Worm (Caenorhabditis elegans) whole organism, young adult: ENCODE results near the gene gpx-7.

Experiments used
- B0035.1 ChIP-seq: sonication (generic microtip); optimal IDR thresholded peaks from 2 replicates; lab custom pipeline; 2016; ENCODE audit warnings: missing genetic modification characterization, mild to moderate bottlenecking, missing compliant biosample characterization, missing genotype, missing genetic modification reagents
- B0336.3 ChIP-seq: fragments of 200-800 bp; sonication (Bioruptor generic); IDR thresholded peaks from 2 replicates; pipeline ENCODE4 v1.3.6; 2022; ENCODE audit warnings: missing genetic modification characterization, missing compliant biosample characterization
- D2030.7 ChIP-seq: fragments of 200-800 bp; sonication (Bioruptor generic); IDR thresholded peaks from 2 replicates; pipeline ENCODE4 v1.3.6; 2022; ENCODE audit warnings: missing genetic modification reagents, missing genetic modification characterization, missing compliant biosample characterization
- F49E8.2 ChIP-seq: sonication (generic microtip); optimal IDR thresholded peaks from 3 replicates; lab custom pipeline; 2017; ENCODE audit warnings: missing genetic modification characterization, mild to moderate bottlenecking, missing compliant biosample characterization, antibody characterized with exemption, moderate library complexity; ENCODE audit not compliant: insufficient read depth
- K12H6.12 ChIP-seq: fragments of 200-800 bp; sonication (Bioruptor generic); optimal IDR thresholded peaks from 2 replicates; lab custom pipeline; 2018; ENCODE audit warnings: mild to moderate bottlenecking, missing genetic modification characterization, missing compliant biosample characterization
- T07F8.4 ChIP-seq: sonication (generic microtip); optimal IDR thresholded peaks from 2 replicates; lab custom pipeline; 2016; ENCODE audit warnings: mild to moderate bottlenecking, missing genetic modification characterization, moderate library complexity, missing compliant biosample characterization
- Y67H2A.10 ChIP-seq: fragments of 200-800 bp; sonication (Bioruptor generic); conservative IDR thresholded peaks from 2 replicates; pipeline ENCODE4 v1.3.6; 2022; ENCODE audit warnings: missing genetic modification reagents, missing genetic modification characterization, missing compliant biosample characterization
- ZK185.1 ChIP-seq: sonication (generic microtip); optimal IDR thresholded peaks from 2 replicates; lab custom pipeline; 2016; ENCODE audit warnings: mild to moderate bottlenecking, missing genetic modification characterization, missing compliant biosample characterization; ENCODE audit not compliant: poor library complexity, severe bottlenecking
- ama-1 ChIP-seq, 3 experiments: fragments of 150-350 bp in 1 of 3; sonication (generic microtip) in 2 of 3; optimal IDR thresholded peaks; 2 replicates each; lab custom pipeline; 2014 to 2018; ENCODE audit warnings: missing biosample characterization in 2 of 3, missing genetic modification characterization in 2 of 3, missing genetic modification reagents in 2 of 3
- aptf-3 ChIP-seq: fragments of 200-800 bp; sonication (Bioruptor generic); IDR thresholded peaks from 2 replicates; pipeline ENCODE4 v1.3.6; 2022; ENCODE audit warnings: missing genetic modification characterization, missing compliant biosample characterization
- attf-5 ChIP-seq: fragments of 200-800 bp; sonication (Bioruptor generic); optimal IDR thresholded peaks from 2 replicates; lab custom pipeline; 2018; ENCODE audit warnings: mild to moderate bottlenecking, missing genetic modification characterization, missing compliant biosample characterization
- cebp-1 ChIP-seq, 2 experiments: fragments of 200-800 bp in 1 of 2; sonication (Bioruptor generic) in 1 of 2; sonication (generic microtip) in 1 of 2; IDR thresholded peaks in 1 of 2; optimal IDR thresholded peaks in 1 of 2; 2 replicates each; pipeline versions ENCODE4 v1.3.6 to Lab custom; 2017 to 2022; ENCODE audit warnings: missing compliant biosample characterization in 2 of 2, missing genetic modification characterization in 2 of 2, mild to moderate bottlenecking in 1 of 2, missing genetic modification reagents in 1 of 2, moderate library complexity in 1 of 2
- ceh-27 ChIP-seq: fragments of 200-800 bp; sonication (Bioruptor generic); optimal IDR thresholded peaks from 2 replicates; lab custom pipeline; 2018; ENCODE audit warnings: mild to moderate bottlenecking, missing genetic modification characterization, moderate library complexity, missing compliant biosample characterization
- ceh-58 ChIP-seq: fragments of 200-800 bp; sonication (Bioruptor generic); IDR thresholded peaks from 2 replicates; pipeline ENCODE4 v1.3.6; 2022; ENCODE audit warnings: missing genetic modification characterization, missing compliant biosample characterization
- die-1 ChIP-seq: sonication (generic microtip); optimal IDR thresholded peaks from 2 replicates; lab custom pipeline; 2016; ENCODE audit warnings: missing genotype, mild to moderate bottlenecking, missing genetic modification characterization, missing compliant biosample characterization
- dox-1 ChIP-seq: fragments of 200-800 bp; sonication (Bioruptor generic); IDR thresholded peaks from 2 replicates; pipeline ENCODE4 v1.3.6; 2022; ENCODE audit warnings: missing genetic modification reagents, missing genetic modification characterization, missing compliant biosample characterization
- ekl-4 ChIP-seq: fragments of 200-800 bp; sonication (Bioruptor generic); IDR thresholded peaks from 2 replicates; pipeline ENCODE4 v1.3.6; 2022; ENCODE audit warnings: missing genetic modification reagents, missing genetic modification characterization, missing compliant biosample characterization
- ets-4 ChIP-seq: fragments of 200-800 bp; sonication (Bioruptor generic); optimal IDR thresholded peaks from 2 replicates; lab custom pipeline; 2018; ENCODE audit warnings: mild to moderate bottlenecking, missing genetic modification characterization, missing compliant biosample characterization
- gei-17 ChIP-seq: fragments of 200-800 bp; sonication (Bioruptor generic); optimal IDR thresholded peaks from 2 replicates; lab custom pipeline; 2018; ENCODE audit warnings: mild to moderate bottlenecking, missing genetic modification characterization, missing compliant biosample characterization
- hlh-26 ChIP-seq: fragments of 200-800 bp; sonication (Bioruptor generic); conservative IDR thresholded peaks from 2 replicates; pipeline ENCODE4 v1.3.6; 2022; ENCODE audit warnings: missing genetic modification reagents, missing genetic modification characterization, missing compliant biosample characterization
- hmg-1.2 ChIP-seq: fragments of 200-800 bp; sonication (Bioruptor generic); IDR thresholded peaks from 2 replicates; pipeline ENCODE4 v1.3.6; 2022; ENCODE audit warnings: missing genetic modification reagents, missing genetic modification characterization, missing compliant biosample characterization
- let-607 ChIP-seq, 2 experiments: fragments of 200-800 bp in 1 of 2; sonication (Bioruptor generic) in 1 of 2; sonication (generic microtip) in 1 of 2; optimal IDR thresholded peaks; 2 replicates each; lab custom pipeline; 2016 to 2018; ENCODE audit warnings: mild to moderate bottlenecking in 2 of 2, missing compliant biosample characterization in 2 of 2, missing genetic modification characterization in 2 of 2, moderate library complexity in 2 of 2, missing genotype in 1 of 2
- lin-35 ChIP-seq, 3 experiments: fragments of 150-350 bp in 2 of 3; sonication (generic microtip) in 1 of 3; optimal IDR thresholded peaks; 2 replicates each; lab custom pipeline; 2014 to 2018; ENCODE audit warnings: missing biosample characterization in 3 of 3, missing genetic modification characterization in 3 of 3, missing genetic modification reagents in 3 of 3
- lin-40 ChIP-seq: sonication (generic microtip); optimal IDR thresholded peaks from 2 replicates; lab custom pipeline; 2016; ENCODE audit warnings: missing genetic modification characterization, mild to moderate bottlenecking, missing compliant biosample characterization, missing genotype, missing genetic modification reagents
- lsy-27 ChIP-seq: sonication (generic microtip); optimal IDR thresholded peaks from 2 replicates; lab custom pipeline; 2017; ENCODE audit warnings: missing genetic modification characterization, mild to moderate bottlenecking, missing compliant biosample characterization, antibody characterized with exemption, missing genotype, borderline replicate concordance; ENCODE audit not compliant: insufficient read depth
- madf-10 ChIP-seq: sonication (generic microtip); optimal IDR thresholded peaks from 2 replicates; lab custom pipeline; 2016; ENCODE audit warnings: mild to moderate bottlenecking, missing genetic modification characterization, missing compliant biosample characterization
- madf-6 ChIP-seq: fragments of 200-800 bp; sonication (Bioruptor generic); IDR thresholded peaks from 2 replicates; pipeline ENCODE4 v1.3.6; 2022; ENCODE audit warnings: missing genetic modification reagents, missing genetic modification characterization, missing compliant biosample characterization
- nhr-179 ChIP-seq: sonication (generic microtip); optimal IDR thresholded peaks from 2 replicates; lab custom pipeline; 2016; ENCODE audit warnings: mild to moderate bottlenecking, missing genetic modification characterization, missing compliant biosample characterization
- nhr-80 ChIP-seq: sonication (generic microtip); optimal IDR thresholded peaks from 2 replicates; lab custom pipeline; 2016; ENCODE audit warnings: missing genetic modification characterization, missing compliant biosample characterization
- pbrm-1 ChIP-seq: fragments of 200-800 bp; sonication (Bioruptor generic); IDR thresholded peaks from 2 replicates; pipeline ENCODE4 v1.3.6; 2022; ENCODE audit warnings: missing genetic modification reagents, missing genetic modification characterization, missing compliant biosample characterization
- rcor-1 ChIP-seq: fragments of 200-800 bp; sonication (Bioruptor generic); IDR thresholded peaks from 2 replicates; pipeline ENCODE4 v1.3.6; 2022; ENCODE audit warnings: missing genetic modification reagents, missing genetic modification characterization, missing compliant biosample characterization
- repo-1 ChIP-seq: sonication (generic microtip); optimal IDR thresholded peaks from 2 replicates; lab custom pipeline; 2017; ENCODE audit warnings: mild to moderate bottlenecking, missing genetic modification characterization, missing compliant biosample characterization
- sptf-2 ChIP-seq: fragments of 200-800 bp; sonication (Bioruptor generic); optimal IDR thresholded peaks from 2 replicates; lab custom pipeline; 2018; ENCODE audit warnings: mild to moderate bottlenecking, missing genetic modification characterization, missing compliant biosample characterization
- tbp1 ChIP-seq: fragments of 200-800 bp; sonication (Bioruptor generic); optimal IDR thresholded peaks from 2 replicates; lab custom pipeline; 2018; ENCODE audit warnings: mild to moderate bottlenecking, missing genetic modification characterization, missing compliant biosample characterization
- tlf-1 ChIP-seq: fragments of 200-800 bp; sonication (Bioruptor generic); optimal IDR thresholded peaks from 2 replicates; lab custom pipeline; 2018; ENCODE audit warnings: mild to moderate bottlenecking, missing genetic modification characterization, missing compliant biosample characterization
- ztf-22 ChIP-seq: fragments of 200-800 bp; sonication (Bioruptor generic); optimal IDR thresholded peaks from 2 replicates; lab custom pipeline; 2018; ENCODE audit warnings: mild to moderate bottlenecking, missing genetic modification characterization, moderate library complexity, missing compliant biosample characterization
- ztf-6 ChIP-seq: fragments of 200-800 bp; sonication (Bioruptor generic); IDR thresholded peaks from 2 replicates; pipeline ENCODE4 v1.3.6; 2022; ENCODE audit warnings: missing genetic modification reagents, missing genetic modification characterization, missing compliant biosample characterization

Gene gpx-7

ce11 chrX:7791802-7792201, 7.8 kb downstream of the gpx-7 start (continued):
- peak; percentile 27 for TF ChIP-seq K12H6.12

DNA sequence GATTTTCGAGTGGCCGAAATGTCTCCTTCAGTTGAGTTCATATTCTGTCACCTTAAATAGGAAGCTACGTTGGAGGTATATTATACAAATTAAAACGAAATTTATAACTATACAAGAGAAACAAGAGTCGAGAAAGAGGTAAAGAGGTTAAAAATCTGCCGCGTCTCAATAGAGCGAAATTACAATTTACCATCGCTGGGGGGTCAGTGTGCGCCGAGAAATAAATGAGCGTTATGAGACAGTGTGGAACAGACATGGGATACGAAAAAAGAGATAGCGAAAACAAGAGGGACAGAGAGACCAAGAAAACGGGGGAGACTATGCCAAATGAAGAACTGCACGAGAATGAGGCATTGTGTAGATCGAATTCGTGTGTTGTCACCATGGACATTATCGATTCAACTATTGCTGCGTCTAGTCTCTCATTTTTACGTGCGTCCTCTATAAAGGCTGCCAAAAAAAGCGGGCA, 11.7 kb downstream of the gpx-7 start, which contains the start of gene ZK154.5:
TSS of gene ZK154.5 (minus strand) at position 51 of the 469 bp plus-strand sequence.
- TF ChIP-seq gei-17 (GFP tag; lab: Kevin White, UChicago) (peak; percentile 48), ceh-27 (GFP tag; lab: Kevin White, UChicago) (peak; percentile 31), nhr-80 (tag; lab: Kevin White, UChicago) (peak; percentile 55), lin-40 (tag; lab: Kevin White, UChicago) (no peak), hmg-1.2 (GFP tag; lab: Robert Waterston, UW) (peak; percentile 89), rcor-1 (GFP tag; lab: Robert Waterston, UW) (0 out of 2 replicates have a peak, but pooled peaks have one; percentile 16), let-607 (tag; optimal IDR thresholded peaks at IDR 0.05; lab: Kevin White, UChicago) (peak; percentile 40 to 54), cebp-1 (GFP tag; IDR thresholded peaks at IDR 0.05; lab: Robert Waterston, UW) (no peak), cebp-1 (tag; optimal IDR thresholded peaks at IDR 0.05; lab: Kevin White, UChicago) (peak; percentile 63), dox-1 (GFP tag; lab: Robert Waterston, UW) (peak; percentile 57; the same call in 1 of the 2 replicates), pbrm-1 (GFP tag; lab: Robert Waterston, UW) (no peak), B0035.1 (tag; lab: Kevin White, UChicago) (no peak), lsy-27 (tag; lab: Kevin White, UChicago) (no peak), tbp1 (GFP tag; lab: Kevin White, UChicago) (peak; percentile 14), F49E8.2 (tag; lab: Kevin White, UChicago) (no peak), attf-5 (GFP tag; lab: Kevin White, UChicago) (peak; percentile 47)

- TF ChIP-seq dox-1 (GFP tag; lab: Robert Waterston, UW) (peak; percentile 38; the same call in 1 of the 2 replicates), T07F8.4 (tag; lab: Kevin White, UChicago) (no peak), madf-6 (GFP tag; lab: Robert Waterston, UW) (no peak), ZK185.1 (tag; lab: Kevin White, UChicago) (peak; percentile 23), attf-5 (GFP tag; lab: Kevin White, UChicago) (peak; percentile 27), ceh-58 (no peak), sptf-2 (GFP tag; lab: Kevin White, UChicago) (no peak), aptf-3 (GFP tag; lab: Robert Waterston, UW) (no peak), tbp1 (GFP tag; lab: Kevin White, UChicago) (no peak), hmg-1.2 (GFP tag; lab: Robert Waterston, UW) (peak; percentile 71), D2030.7 (GFP tag; lab: Robert Waterston, UW) (no peak), nhr-80 (tag; lab: Kevin White, UChicago) (peak; percentile 41), ceh-27 (GFP tag; lab: Kevin White, UChicago) (peak; percentile 28), Y67H2A.10 (GFP tag; lab: Robert Waterston, UW) (no peak), B0336.3 (GFP tag; lab: Robert Waterston, UW) (0 out of 2 replicates have a peak, but pooled peaks have one; percentile 28), die-1 (tag; lab: Kevin White, UChicago) (no peak), lin-35 (GFP tag; optimal IDR thresholded peaks at IDR 0.05; lab: Kevin White, UChicago) (peak in 1 of 3 experiments; percentile 35), madf-10 (no peak), ama-1 (optimal IDR thresholded peaks at IDR 0.05; lab: Kevin White, UChicago) (no peak), ama-1 (GFP tag; optimal IDR thresholded peaks at IDR 0.05; lab: Kevin White, UChicago) (no peak), hlh-26 (GFP tag; lab: Robert Waterston, UW) (no peak), nhr-179 (tag; lab: Kevin White, UChicago) (no peak), ztf-6 (GFP tag; lab: Robert Waterston, UW) (no peak), ztf-22 (GFP tag; lab: Kevin White, UChicago) (no peak), repo-1 (tag; lab: Kevin White, UChicago) (no peak), ekl-4 (GFP tag; lab: Robert Waterston, UW) (no peak), ets-4 (GFP tag; lab: Kevin White, UChicago) (no peak), tlf-1 (GFP tag; lab: Kevin White, UChicago) (no peak)
These were observed 17.2 kb downstream of the gpx-7 start, which contains the start of gene ZK154.4 for ce11 chrX:7782389-7782788. Gene ZK154.4 (minus strand): TSS chrX:7782415.
